Worm (Caenorhabditis elegans): ENCODE measurements around the gene mel-32.

Gene mel-32

ce11 chrIII:6453665-6454064 is 10.9 kb upstream of the mel-32 start (continued):
- TF ChIP-seq atf-7 (tag; optimal IDR thresholded peaks at IDR 0.05): no peak
- TF ChIP-seq T07F8.4 (tag; optimal IDR thresholded peaks at IDR 0.05): no peak
- no peak for TF ChIP-seq Y56A3A.18 (GFP tag; IDR thresholded peaks at IDR 0.05)
- TF ChIP-seq somi-1 (GFP tag; optimal IDR thresholded peaks at IDR 0.05): peak; percentile 9
- no peak for TF ChIP-seq rpc-1 (optimal IDR thresholded peaks at IDR 0.05)
- TF ChIP-seq rpc-1 (tag; optimal IDR thresholded peaks at IDR 0.05): no peak
- no peak for TF ChIP-seq hlh-26 (GFP tag; conservative IDR thresholded peaks at IDR 0.05)
- no peak for TF ChIP-seq ztf-28 (GFP tag; IDR thresholded peaks at IDR 0.05)
- no peak for TF ChIP-seq hrde-1 (tag; optimal IDR thresholded peaks at IDR 0.05; ENCODE audit: borderline replicate concordance)

DNA sequence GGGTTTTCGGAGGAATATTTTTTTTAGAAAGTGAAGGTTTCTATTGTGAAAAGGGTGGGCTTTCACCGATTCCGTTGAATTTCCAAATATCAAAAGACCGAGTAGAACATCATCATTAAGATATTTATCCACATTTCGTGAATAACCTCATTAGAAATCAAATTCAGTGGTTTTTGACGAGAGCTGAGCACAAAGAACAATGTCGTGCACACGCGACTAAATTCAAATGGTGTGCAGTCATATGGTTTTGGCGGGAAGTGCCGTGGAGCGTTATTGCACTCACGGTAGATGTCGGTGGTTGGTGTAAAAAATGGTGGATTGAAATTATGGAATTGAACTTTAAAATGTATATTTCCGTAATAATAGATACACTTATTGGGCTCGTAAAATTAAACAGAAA is 9.9 kb upstream of the mel-32 start:
- TF ChIP-seq mcd-1 (GFP tag; IDR thresholded peaks at IDR 0.05) (peak; percentile 33; the same call in 1 of the 2 replicates), tlf-1 (GFP tag; optimal IDR thresholded peaks at IDR 0.05) (no peak), hmg-1.2 (GFP tag; IDR thresholded peaks at IDR 0.05) (no peak), hlh-26 (GFP tag; conservative IDR thresholded peaks at IDR 0.05) (no peak), mxl-1 (tag; optimal IDR thresholded peaks at IDR 0.05) (no peak), him-1 (tag; optimal IDR thresholded peaks at IDR 0.05) (no peak), mes-4 (tag; optimal IDR thresholded peaks at IDR 0.05) (no peak), gei-17 (GFP tag; optimal IDR thresholded peaks at IDR 0.05) (no peak), tbp1 (GFP tag; optimal IDR thresholded peaks at IDR 0.05) (no peak), K12H6.12 (tag; optimal IDR thresholded peaks at IDR 0.05) (no peak), atf-7 (tag; optimal IDR thresholded peaks at IDR 0.05) (no peak), T07F8.4 (tag; optimal IDR thresholded peaks at IDR 0.05) (no peak), F39B2.1 (GFP tag; IDR thresholded peaks at IDR 0.05) (no peak), madf-6 (GFP tag; IDR thresholded peaks at IDR 0.05) (0 out of 2 replicates have a peak, but pooled peaks have one; percentile 34), pbrm-1 (GFP tag; IDR thresholded peaks at IDR 0.05) (no peak), mel-28 (tag; optimal IDR thresholded peaks at IDR 0.05; ENCODE audit: borderline replicate concordance) (no peak), lin-54 (GFP tag; optimal IDR thresholded peaks at IDR 0.05) (peak; percentile 22)

DNA sequence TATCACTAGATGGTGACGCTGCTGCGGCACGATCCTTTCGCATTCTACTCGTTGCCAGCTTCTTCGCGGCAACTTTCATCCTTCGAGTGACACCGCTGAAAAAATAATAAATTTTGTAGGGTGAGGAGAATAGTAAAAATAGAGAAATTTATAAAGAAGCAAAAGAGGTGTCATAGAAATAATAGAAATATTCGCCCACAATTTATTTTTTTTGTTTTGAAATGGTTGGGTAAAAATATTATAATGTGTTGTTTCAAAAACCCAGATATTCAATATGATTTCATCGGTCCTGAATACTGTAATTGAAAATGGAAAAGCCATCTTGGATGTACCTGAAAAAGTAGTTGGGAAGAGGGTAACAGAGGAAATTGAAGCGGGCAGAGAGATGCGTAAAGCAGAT is 9.5 kb upstream of the mel-32 start, which contains the start of gene set-1:
TSS of gene set-1 (minus strand) at position 101 of the 400 bp plus-strand sequence.
- no peak for TF ChIP-seq Y67H2A.10 (GFP tag; conservative IDR thresholded peaks at IDR 0.05)

DNA sequence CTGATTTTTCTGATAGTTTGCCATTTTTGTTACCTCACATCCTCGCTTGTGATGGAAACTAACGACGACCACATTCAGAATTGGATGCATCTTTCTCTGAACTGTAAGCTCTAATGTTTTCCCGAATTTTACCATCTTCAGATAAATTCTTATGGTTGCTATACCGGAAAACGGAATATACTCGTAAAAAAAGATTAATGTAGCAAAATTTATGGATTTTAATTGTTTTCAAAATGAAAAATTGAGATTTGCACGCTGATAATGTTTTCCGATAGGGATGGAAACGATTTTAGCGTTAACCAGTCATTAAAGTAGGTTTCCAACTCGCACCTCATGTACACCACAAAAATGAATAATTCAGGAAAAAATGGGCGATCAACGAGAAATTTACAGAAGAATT is 7.8 kb upstream of the mel-32 start, which contains the start of gene T26A5.6:
TSS of gene T26A5.6 (minus strand) at position 101 of the 400 bp plus-strand sequence.
- TF ChIP-seq bed-2 (GFP tag; IDR thresholded peaks at IDR 0.05) (no peak), Y67H2A.10 (GFP tag; conservative IDR thresholded peaks at IDR 0.05) (no peak), F39B2.1 (GFP tag; IDR thresholded peaks at IDR 0.05) (no peak), atf-7 (tag; optimal IDR thresholded peaks at IDR 0.05) (no peak), F37B4.10 (GFP tag; IDR thresholded peaks at IDR 0.05) (no peak), tlf-1 (GFP tag; optimal IDR thresholded peaks at IDR 0.05) (no peak), B0261.1 (tag; optimal IDR thresholded peaks at IDR 0.05) (no peak), B0336.3 (GFP tag; IDR thresholded peaks at IDR 0.05) (no peak)

- TF ChIP-seq attf-6 (GFP tag; IDR thresholded peaks at IDR 0.05): 0 out of 2 replicates have a peak, but pooled peaks have one; percentile 30
- no peak for TF ChIP-seq gei-17 (GFP tag; optimal IDR thresholded peaks at IDR 0.05)
- TF ChIP-seq D2030.7 (GFP tag; IDR thresholded peaks at IDR 0.05): no peak
- peak; percentile 46 for TF ChIP-seq repo-1 (tag; optimal IDR thresholded peaks at IDR 0.05)
- TF ChIP-seq B0336.3 (GFP tag; IDR thresholded peaks at IDR 0.05): no peak
- TF ChIP-seq ztf-26 (tag; optimal IDR thresholded peaks at IDR 0.05): no peak
- TF ChIP-seq ekl-4 (GFP tag; IDR thresholded peaks at IDR 0.05): no peak
- no peak for TF ChIP-seq snpc-1.3 (tag; optimal IDR thresholded peaks at IDR 0.05; ENCODE audit: insufficient read depth)
- no peak for TF ChIP-seq pha-4 (tag; optimal IDR thresholded peaks at IDR 0.05)
- no peak for TF ChIP-seq dpff-1 (tag; optimal IDR thresholded peaks at IDR 0.05)
Measured at ce11 chrIII:6449854-6450253, 7.1 kb upstream of the mel-32 start.

Measured in whole organism, young adult.